Worm (Caenorhabditis elegans): ENCODE results near the gene srlf-30.

srlf-30 gene

DNA sequence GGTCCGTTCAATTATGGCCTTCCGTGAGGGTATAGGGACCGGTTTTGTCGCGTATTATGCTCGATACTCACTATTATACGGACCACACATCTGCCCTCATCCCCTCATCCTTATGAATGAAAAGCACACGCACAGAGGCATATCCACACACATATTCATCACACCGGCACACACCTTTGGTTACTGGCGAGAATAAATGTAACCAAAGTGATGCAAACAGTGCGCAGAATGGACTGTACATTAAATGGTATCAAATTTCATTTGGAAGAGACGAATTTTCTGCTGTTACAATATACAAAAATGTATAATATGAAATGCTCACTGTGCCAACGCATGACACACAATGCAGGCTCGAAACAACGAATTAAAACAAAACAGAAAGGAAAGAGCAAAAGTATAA is 30.5 kb upstream of the srlf-30 start:
- TF ChIP-seq ceh-90 (tag; optimal IDR thresholded peaks at IDR 0.05) (no peak), ceh-8 (GFP tag; optimal IDR thresholded peaks at IDR 0.05) (no peak), Y116A8C.19 (tag; optimal IDR thresholded peaks at IDR 0.05; ENCODE audit: borderline replicate concordance) (no peak), irx-1 (tag; optimal IDR thresholded peaks at IDR 0.05) (no peak)

ce11 chrIV:10870158-10870557 is 30.0 kb upstream of the srlf-30 start:
- no peak for TF ChIP-seq alr-1 (tag; optimal IDR thresholded peaks at IDR 0.05; ENCODE audit: borderline replicate concordance)
- TF ChIP-seq lin-14 (GFP tag; optimal IDR thresholded peaks at IDR 0.05), result peak; percentile 54
- TF ChIP-seq efl-1 (optimal IDR thresholded peaks at IDR 0.05), result no peak
- TF ChIP-seq efl-1 (GFP tag; optimal IDR thresholded peaks at IDR 0.05 in 1 of 2), result peak in 1 of 2 experiments; percentile 44
- no peak for TF ChIP-seq ceh-90 (tag; optimal IDR thresholded peaks at IDR 0.05)
- no peak for TF ChIP-seq hpl-2 (GFP tag; optimal IDR thresholded peaks at IDR 0.05)

- TF ChIP-seq ceh-88 (GFP tag; IDR thresholded peaks at IDR 0.05) (no peak), unc-86 (tag; optimal IDR thresholded peaks at IDR 0.05) (no peak), nhr-20 (tag; optimal IDR thresholded peaks at IDR 0.05) (no peak), mdl-1 (tag; optimal IDR thresholded peaks at IDR 0.05) (no peak), nhr-90 (tag; optimal IDR thresholded peaks at IDR 0.05; ENCODE audit: poor library complexity) (no peak), aha-1 (tag; optimal IDR thresholded peaks at IDR 0.05) (no peak), fkh-8 (tag; optimal IDR thresholded peaks at IDR 0.05) (no peak), tlp-1 (tag; optimal IDR thresholded peaks at IDR 0.05) (no peak), fkh-4 (tag; optimal IDR thresholded peaks at IDR 0.05; ENCODE audit: borderline replicate concordance) (no peak), nhr-71 (tag; optimal IDR thresholded peaks at IDR 0.05) (no peak), nhr-28 (tag; optimal IDR thresholded peaks at IDR 0.05) (no peak), ceh-8 (GFP tag; optimal IDR thresholded peaks at IDR 0.05) (no peak), blmp-1 (tag; optimal IDR thresholded peaks at IDR 0.05) (no peak), lin-35 (GFP tag; optimal IDR thresholded peaks at IDR 0.05) (no peak), lin-15B (tag; optimal IDR thresholded peaks at IDR 0.05) (no peak)
These were observed 25.7 kb upstream of the srlf-30 start, which contains the start of gene F13E9.12 for ce11 chrIV:10874527-10874926. F13E9.12 (minus strand) TSS chrIV:10874627.

DNA sequence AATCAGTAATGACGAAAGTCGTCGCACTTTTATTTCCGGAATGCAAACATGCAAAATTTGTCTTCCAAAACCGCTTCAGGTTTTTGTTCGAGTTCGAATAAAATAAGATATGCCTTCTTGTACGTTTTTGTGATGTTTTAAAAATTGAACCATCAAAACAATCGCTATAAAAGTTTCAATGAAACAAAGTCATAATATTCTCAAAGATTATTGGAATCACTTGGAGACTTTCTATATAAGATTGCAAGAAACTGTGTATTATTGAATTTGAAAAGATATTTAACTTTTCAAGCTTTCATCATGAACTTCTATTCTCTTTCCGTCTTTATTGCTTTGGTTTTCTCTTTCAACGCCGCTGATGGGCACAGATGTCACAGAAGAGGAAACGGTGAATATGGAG is 23.3 kb upstream of the srlf-30 start, which contains the start of gene fipr-14:
Gene fipr-14 (plus strand): TSS at position 301 of the 400 bp plus-strand sequence.
- TF ChIP-seq elt-3 (tag; optimal IDR thresholded peaks at IDR 0.05) (no peak), nhr-85 (tag) (no peak), dpl-1 (GFP tag; optimal IDR thresholded peaks at IDR 0.05) (no peak), lin-35 (GFP tag; optimal IDR thresholded peaks at IDR 0.05) (no peak), Y116A8C.19 (tag; optimal IDR thresholded peaks at IDR 0.05; ENCODE audit: borderline replicate concordance) (no peak), nhr-77 (tag; optimal IDR thresholded peaks at IDR 0.05) (no peak), ceh-88 (GFP tag; IDR thresholded peaks at IDR 0.05) (no peak), ceh-8 (GFP tag; optimal IDR thresholded peaks at IDR 0.05) (no peak), sup-37 (GFP tag; optimal IDR thresholded peaks at IDR 0.05) (no peak), unc-30 (tag; optimal IDR thresholded peaks at IDR 0.05) (no peak), ama-1 (optimal IDR thresholded peaks at IDR 0.05) (no peak), sptf-1 (tag; optimal IDR thresholded peaks at IDR 0.05) (no peak), zag-1 (tag; optimal IDR thresholded peaks at IDR 0.05) (no peak), pax-3 (tag; optimal IDR thresholded peaks at IDR 0.05) (no peak)

- TF ChIP-seq C16A3.4 (tag; optimal IDR thresholded peaks at IDR 0.05), result no peak
These were observed 20.6 kb upstream of the srlf-30 start, which contains the start of gene sdz-13 for ce11 chrIV:10879542-10879941. sdz-13 (minus strand) TSS chrIV:10879642.

DNA sequence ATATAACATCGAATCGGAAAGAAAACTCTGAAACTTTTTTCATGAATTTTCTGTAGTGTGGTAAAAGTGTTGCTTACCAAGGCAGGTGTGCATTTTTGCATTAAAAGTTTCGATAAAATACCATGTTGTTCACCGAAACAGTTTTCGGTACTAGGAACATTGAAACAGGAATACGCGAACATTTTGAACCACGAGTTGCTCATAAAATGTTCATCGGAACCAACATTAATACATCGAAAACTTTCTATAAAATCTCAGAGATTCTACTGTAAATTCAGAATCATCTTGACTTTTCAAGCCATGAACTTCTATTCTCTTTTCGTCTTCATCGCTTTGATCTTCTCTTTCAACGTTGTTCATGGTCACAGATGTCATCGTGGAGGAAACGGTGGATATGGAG is 19.9 kb upstream of the srlf-30 start, which contains the start of gene fipr-15:
Gene fipr-15 (plus strand): TSS at position 301 of the 400 bp plus-strand sequence.
- TF ChIP-seq nhr-90 (tag; optimal IDR thresholded peaks at IDR 0.05; ENCODE audit: poor library complexity) (no peak), unc-86 (tag; optimal IDR thresholded peaks at IDR 0.05) (no peak), nhr-11 (tag; optimal IDR thresholded peaks at IDR 0.05) (no peak), mab-9 (GFP tag; IDR thresholded peaks at IDR 0.05) (no peak)

Data from whole organism, L1 larva.